Worm (Caenorhabditis elegans) whole organism, mixed stage, embryonic: ENCODE data around the gene F13B12.2.

Experiments
- blmp-1 ChIP-seq: fragments of 150-350 bp; optimal IDR thresholded peaks from 2 replicates; lab custom pipeline; 2014; ENCODE audit warnings: missing biosample characterization, missing genetic modification characterization
- elt-1 ChIP-seq: sonication (generic microtip); optimal IDR thresholded peaks from 2 replicates; lab custom pipeline; 2017; ENCODE audit warnings: missing genetic modification characterization, mild to moderate bottlenecking, missing compliant biosample characterization, antibody characterized with exemption, moderate library complexity, borderline replicate concordance; ENCODE audit not compliant: insufficient read depth
- elt-3 ChIP-seq: fragments of 150-350 bp; optimal IDR thresholded peaks from 2 replicates; lab custom pipeline; 2014; ENCODE audit warnings: missing biosample characterization, missing genetic modification characterization
- ham-2 ChIP-seq: fragments of 200-800 bp; sonication (Bioruptor generic); optimal IDR thresholded peaks from 2 replicates; lab custom pipeline; 2018; ENCODE audit warnings: mild to moderate bottlenecking, missing genetic modification characterization, missing compliant biosample characterization
- lin-13 ChIP-seq: fragments of 150-350 bp; optimal IDR thresholded peaks from 2 replicates; lab custom pipeline; 2014; ENCODE audit warnings: missing biosample characterization, missing genetic modification characterization
- mls-2 ChIP-seq: sonication (generic microtip); optimal IDR thresholded peaks from 2 replicates; lab custom pipeline; 2016; ENCODE audit warnings: mild to moderate bottlenecking, missing genetic modification characterization, moderate library complexity, missing compliant biosample characterization
- nhr-12 ChIP-seq: fragments of 150-350 bp; optimal IDR thresholded peaks from 2 replicates; lab custom pipeline; 2014; ENCODE audit warnings: missing biosample characterization, missing genetic modification characterization
- nhr-28 ChIP-seq: fragments of 150-350 bp; optimal IDR thresholded peaks from 2 replicates; lab custom pipeline; 2014; ENCODE audit warnings: missing biosample characterization, missing genetic modification characterization
- pha-4 ChIP-seq: fragments of 150-350 bp; optimal IDR thresholded peaks from 2 replicates; lab custom pipeline; 2018; ENCODE audit warnings: missing biosample characterization, missing genetic modification reagents, missing genetic modification characterization
- snpc-4 ChIP-seq: fragments of 150-350 bp; optimal IDR thresholded peaks from 2 replicates; lab custom pipeline; 2014; ENCODE audit warnings: missing biosample characterization, missing genetic modification characterization
- unc-39 ChIP-seq: fragments of 150-350 bp; optimal IDR thresholded peaks from 2 replicates; lab custom pipeline; 2014; ENCODE audit warnings: missing biosample characterization, missing genetic modification characterization
- unc-62 ChIP-seq: fragments of 150-350 bp; optimal IDR thresholded peaks from 2 replicates; lab custom pipeline; 2014; ENCODE audit warnings: missing biosample characterization, missing genetic modification reagents, missing genetic modification characterization

ce11 chrIV:10409377-10409776 lies 19.6 kb downstream of the F13B12.2 start, which contains the start of gene rfk-1:
- TF ChIP-seq blmp-1 (no peak), elt-3 (tag; lab: Kevin White, UChicago) (no peak), pha-4 (tag; lab: Kevin White, UChicago) (no peak), nhr-12 (tag; lab: Kevin White, UChicago) (no peak), ham-2 (GFP tag; lab: Kevin White, UChicago) (no peak), unc-62 (GFP tag; lab: Kevin White, UChicago) (no peak), nhr-28 (no peak), lin-13 (no peak), mls-2 (tag; lab: Kevin White, UChicago) (no peak), snpc-4 (no peak), elt-1 (tag; lab: Kevin White, UChicago) (no peak), unc-39 (tag; lab: Kevin White, UChicago) (no peak)
